Fruit fly (Drosophila melanogaster) whole organism, pupa: Measurements from ENCODE around the gene CG33172.

ENCODE experiments used
- CG10348 ChIP-seq: fragments of 200-800 bp; sonication (Bioruptor generic); IDR thresholded peaks from 2 replicates; pipeline ENCODE4 v1.3.6; 2022; ENCODE audit warnings: missing biosample characterization, missing genetic modification characterization
- CG13204 ChIP-seq: fragments of 200-800 bp; sonication (Bioruptor generic); optimal IDR thresholded peaks from 2 replicates; lab custom pipeline; 2018; ENCODE audit warnings: missing biosample characterization, mild to moderate bottlenecking, missing genetic modification characterization, moderate library complexity
- CG17806 ChIP-seq: fragments of 200-800 bp; sonication (Bioruptor generic); optimal IDR thresholded peaks from 2 replicates; lab custom pipeline; 2018; ENCODE audit warnings: missing biosample characterization, mild to moderate bottlenecking, missing genetic modification characterization, moderate library complexity
- CG32121 ChIP-seq: fragments of 200-800 bp; sonication (Bioruptor generic); IDR thresholded peaks from 2 replicates; pipeline ENCODE4 v1.3.6; 2022; ENCODE audit warnings: missing biosample characterization, missing genetic modification characterization
- CG34367 ChIP-seq: fragments of 200-800 bp; sonication (Bioruptor generic); optimal IDR thresholded peaks from 2 replicates; lab custom pipeline; 2018; ENCODE audit warnings: missing biosample characterization, mild to moderate bottlenecking, missing genetic modification characterization
- CG4496 ChIP-seq: fragments of 200-800 bp; sonication (Bioruptor generic); IDR thresholded peaks from 3 replicates; pipeline ENCODE4 v1.3.6; 2022; ENCODE audit warnings: missing biosample characterization, missing genetic modification characterization
- CG8159 ChIP-seq: fragments of 200-800 bp; sonication (Bioruptor generic); optimal IDR thresholded peaks from 3 replicates; lab custom pipeline; 2018; ENCODE audit warnings: missing biosample characterization, mild to moderate bottlenecking, missing genetic modification characterization, moderate library complexity
- EcR ChIP-seq: fragments of 200-800 bp; sonication (Bioruptor generic); optimal IDR thresholded peaks from 3 replicates; lab custom pipeline; 2019; ENCODE audit warnings: missing biosample characterization, missing genetic modification characterization, mild to moderate bottlenecking, moderate library complexity, missing genetic modification reagents
- Ets98B ChIP-seq: fragments of 200-800 bp; sonication (Bioruptor generic); IDR thresholded peaks from 2 replicates; pipeline ENCODE4 v1.3.6; 2022; ENCODE audit warnings: missing biosample characterization, missing genetic modification characterization
- Pif1B ChIP-seq: fragments of 200-800 bp; sonication (Bioruptor generic); optimal IDR thresholded peaks from 3 replicates; lab custom pipeline; 2016; ENCODE audit warnings: missing biosample characterization, missing genetic modification characterization
- Snoo ChIP-seq: fragments of 200-800 bp; sonication (Bioruptor generic); optimal IDR thresholded peaks from 3 replicates; lab custom pipeline; 2017; ENCODE audit warnings: missing biosample characterization, mild to moderate bottlenecking, missing genetic modification characterization, inconsistent platforms
- fd96Ca ChIP-seq: fragments of 200-800 bp; sonication (Bioruptor generic); IDR thresholded peaks from 3 replicates; pipeline ENCODE4 v1.3.6; 2022; ENCODE audit warnings: missing biosample characterization, missing genetic modification characterization
- rn ChIP-seq: fragments of 200-800 bp; sonication (Bioruptor generic); IDR thresholded peaks from 2 replicates; pipeline ENCODE4 v1.3.6; 2022; ENCODE audit warnings: missing biosample characterization, missing genetic modification characterization

dm6 chrX:15769457-15769856 is at the start of gene CG33172:
- no peak for TF ChIP-seq fd96Ca
- no peak for TF ChIP-seq Snoo (tag; lab: Kevin White, UChicago)
- TF ChIP-seq EcR (GFP tag; lab: Kevin White, UChicago): no peak
- TF ChIP-seq CG34367: no peak
- TF ChIP-seq rn: no peak
- TF ChIP-seq CG4496 (GFP tag; lab: Robert Waterston, UW): no peak
- TF ChIP-seq Pif1B (GFP tag; lab: Kevin White, UChicago): no peak
- TF ChIP-seq CG32121 (GFP tag; lab: Robert Waterston, UW): no peak
- TF ChIP-seq CG17806 (tag; lab: Kevin White, UChicago): no peak
- no peak for TF ChIP-seq CG8159
- TF ChIP-seq CG13204 (GFP tag; lab: Kevin White, UChicago): no peak
- TF ChIP-seq CG10348: no peak
- no peak for TF ChIP-seq Ets98B (GFP tag; lab: Robert Waterston, UW)
